Worm (Caenorhabditis elegans) whole organism, midembryonic: ENCODE results near the gene lhfp-4.

Experiments
- flt-1 ChIP-seq: fragments of 200-800 bp; sonication (Bioruptor generic); IDR thresholded peaks from 2 replicates; pipeline ENCODE4 v1.3.6; 2022; ENCODE audit warnings: missing genetic modification characterization, missing compliant biosample characterization
- med-1 ChIP-seq: sonication (generic microtip); optimal IDR thresholded peaks from 2 replicates; lab custom pipeline; 2017; ENCODE audit warnings: missing genetic modification characterization, mild to moderate bottlenecking, missing compliant biosample characterization, antibody characterized with exemption, missing genetic modification reagents; ENCODE audit not compliant: insufficient read depth

ce11 chrIV:17262385-17262784 is 13.0 kb upstream of the lhfp-4 start, which contains the start of gene ZK550.6:
- TF ChIP-seq flt-1 (GFP tag; lab: Robert Waterston, UW): no peak
- TF ChIP-seq med-1 (GFP tag; lab: Kevin White, UChicago): no peak
